Fruit fly (Drosophila melanogaster): ENCODE data around the gene shtd.

The shtd gene

DNA sequence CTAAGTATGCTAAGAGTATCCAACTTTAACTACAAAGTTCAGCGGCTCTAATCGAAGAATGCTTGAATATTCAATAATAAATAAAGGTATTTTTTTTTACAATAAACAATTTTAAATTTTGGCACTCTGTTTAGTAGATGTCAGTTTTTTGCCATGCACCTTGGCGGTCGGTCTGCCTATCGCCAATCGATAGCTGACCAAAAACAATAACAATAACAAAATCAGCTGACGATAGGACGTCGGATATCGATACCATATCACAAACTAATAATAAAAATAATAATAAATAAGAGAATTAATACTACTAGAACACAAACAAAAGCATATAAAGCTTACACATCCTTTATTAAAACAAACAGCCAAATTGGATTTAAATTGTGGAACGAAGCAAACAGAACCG is 24.4 kb upstream of the shtd start, which contains the start of gene Gmap (continued):
- TF ChIP-seq chinmo (GFP tag; IDR thresholded peaks at IDR 0.05; ENCODE audit: partially characterized antibody): 0 out of 4 replicates have a peak, but pooled peaks have one; percentile 58
- TF ChIP-seq CG8924 (tag; optimal IDR thresholded peaks at IDR 0.05): peak; percentile 9
- no peak for TF ChIP-seq dmrt11E (tag; optimal IDR thresholded peaks at IDR 0.05)
- TF ChIP-seq Mad (GFP tag; optimal IDR thresholded peaks at IDR 0.05): no peak
- TF ChIP-seq CG15011 (GFP tag; optimal IDR thresholded peaks at IDR 0.05): no peak
- TF ChIP-seq Max (GFP tag; optimal IDR thresholded peaks at IDR 0.05): no peak
- TF ChIP-seq Atf6 (GFP tag; IDR thresholded peaks at IDR 0.05): no peak
- TF ChIP-seq CG10321 (GFP tag; IDR thresholded peaks at IDR 0.05): no peak
- peak; percentile 14; the same call in 1 of the 3 replicates for TF ChIP-seq row (GFP tag; IDR thresholded peaks at IDR 0.05)
- TF ChIP-seq CG4328 (GFP tag; optimal IDR thresholded peaks at IDR 0.05): no peak
- peak; percentile 15 for TF ChIP-seq CG12659 (GFP tag; optimal IDR thresholded peaks at IDR 0.05)
- TF ChIP-seq Dref (GFP tag; IDR thresholded peaks at IDR 0.05): peak; percentile 95
- TF ChIP-seq CG2116 (GFP tag; optimal IDR thresholded peaks at IDR 0.05): peak; percentile 75
- no peak for TF ChIP-seq CG12071 (GFP tag; optimal IDR thresholded peaks at IDR 0.05)
- no peak for TF ChIP-seq CG13894 (tag; optimal IDR thresholded peaks at IDR 0.05)
- no peak for TF ChIP-seq CG3847 (GFP tag; IDR thresholded peaks at IDR 0.05)
- TF ChIP-seq CG6683 (GFP tag; optimal IDR thresholded peaks at IDR 0.05): no peak
- no peak for TF ChIP-seq Chrac-16 (GFP tag; optimal IDR thresholded peaks at IDR 0.05)
- no peak for TF ChIP-seq CG16779 (GFP tag; IDR thresholded peaks at IDR 0.05)
- no peak for TF ChIP-seq CG7745 (tag; optimal IDR thresholded peaks at IDR 0.05)
- TF ChIP-seq ro (GFP tag; IDR thresholded peaks at IDR 0.05): no peak
- TF ChIP-seq stwl (tag; optimal IDR thresholded peaks at IDR 0.05): peak; percentile 54
- TF ChIP-seq crp (GFP tag; optimal IDR thresholded peaks at IDR 0.05): peak in 1 of 2 experiments; percentile 84
- TF ChIP-seq NfI (GFP tag; optimal IDR thresholded peaks at IDR 0.05): no peak
- peak; percentile 90 for TF ChIP-seq ato (GFP tag; IDR thresholded peaks at IDR 0.05; ENCODE audit: partially characterized antibody)
- no peak for TF ChIP-seq aop (GFP tag; IDR thresholded peaks at IDR 0.05)
- TF ChIP-seq trem (tag; optimal IDR thresholded peaks at IDR 0.05): peak; percentile 17
- no peak for TF ChIP-seq otp (GFP tag; IDR thresholded peaks at IDR 0.05)
- TF ChIP-seq TFAM (GFP tag; optimal IDR thresholded peaks at IDR 0.05): no peak
- no peak for TF ChIP-seq Meics (GFP tag; optimal IDR thresholded peaks at IDR 0.05)
- TF ChIP-seq CG7556 (GFP tag; optimal IDR thresholded peaks at IDR 0.05): no peak
- peak; percentile 10 for TF ChIP-seq CG10267 (tag; optimal IDR thresholded peaks at IDR 0.05)
- TF ChIP-seq CG2199 (GFP tag; IDR thresholded peaks at IDR 0.05): no peak
- TF ChIP-seq ash1 (GFP tag; optimal IDR thresholded peaks at IDR 0.05): no peak
- TF ChIP-seq Nf-YC (tag; optimal IDR thresholded peaks at IDR 0.05): peak; percentile 20
- peak; percentile 96 for TF ChIP-seq HLH4C (GFP tag; IDR thresholded peaks at IDR 0.05; ENCODE audit: partially characterized antibody)

DNA sequence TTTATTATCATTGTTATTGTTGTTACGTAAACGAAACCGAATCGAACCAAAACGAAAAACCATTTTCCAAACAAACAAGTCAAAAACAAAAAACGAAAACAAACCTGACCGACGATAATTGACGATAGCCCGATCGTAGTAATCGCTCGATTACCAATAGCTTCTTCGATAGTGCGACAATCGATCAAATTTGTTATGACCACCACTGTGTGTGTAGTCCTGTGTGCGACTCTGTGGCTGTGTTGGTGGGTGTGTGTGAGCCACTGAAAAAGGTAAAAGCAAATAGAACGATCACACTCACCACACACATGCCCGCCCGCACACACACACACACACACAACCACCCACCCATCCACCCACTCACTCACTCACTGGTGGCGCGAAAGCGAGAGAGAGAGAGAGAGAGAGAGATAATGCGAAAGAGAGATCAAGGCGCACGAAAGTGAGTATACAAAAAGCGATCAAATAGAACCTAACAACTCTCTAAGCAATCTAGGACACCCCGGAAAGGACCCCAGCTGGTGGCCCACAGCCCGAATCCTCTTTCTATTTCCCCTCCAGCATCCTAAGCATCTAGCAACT is 22.3 kb upstream of the shtd start:
- TF ChIP-seq CG34224 (GFP tag; IDR thresholded peaks at IDR 0.05; ENCODE audit: partially characterized antibody) (peak; percentile 62; the same call in 2 of the 3 replicates), Med (GFP tag) (peak; percentile 9), tna (GFP tag; IDR thresholded peaks at IDR 0.05; ENCODE audit: partially characterized antibody) (peak; percentile 59; the same call in 1 of the 2 replicates), sna (GFP tag; IDR thresholded peaks at IDR 0.05; ENCODE audit: partially characterized antibody) (0 out of 2 replicates have a peak, but pooled peaks have one; percentile 21), sr (GFP tag; IDR thresholded peaks at IDR 0.05) (peak; percentile 95), CG7963 (GFP tag; IDR thresholded peaks at IDR 0.05; ENCODE audit: partially characterized antibody) (peak; percentile 74), bbx (GFP tag; IDR thresholded peaks at IDR 0.05; ENCODE audit: partially characterized antibody) (peak; percentile 76), CG18011 (GFP tag; optimal IDR thresholded peaks at IDR 0.05) (peak; percentile 3), pzg (GFP tag; optimal IDR thresholded peaks at IDR 0.05) (peak; percentile 10), CG16813 (GFP tag; IDR thresholded peaks at IDR 0.05; ENCODE audit: partially characterized antibody) (peak; percentile 71), CG32767 (GFP tag; IDR thresholded peaks at IDR 0.05) (no peak), CG12155 (GFP tag; optimal IDR thresholded peaks at IDR 0.05) (no peak), CG42726 (GFP tag; IDR thresholded peaks at IDR 0.05; ENCODE audit: partially characterized antibody) (peak; percentile 25; the same call in 1 of the 2 replicates), CG30403 (GFP tag; optimal IDR thresholded peaks at IDR 0.05) (no peak)

All from whole organism, embryonic.